Fruit fly (Drosophila melanogaster) whole organism, embryonic: ENCODE data around the gene hd.

ENCODE experiments used
- CG3726 ChIP-seq: fragments of 200-800 bp; sonication (Bioruptor generic); IDR thresholded peaks from 3 replicates; pipeline ENCODE4, ENCODE4 v1.3.6; 2022; ENCODE audit warnings: missing biosample characterization, missing genetic modification characterization
- CG9609 ChIP-seq: fragments of 200-800 bp; sonication (Bioruptor generic); optimal IDR thresholded peaks from 3 replicates; lab custom pipeline; 2016; ENCODE audit warnings: missing biosample characterization, missing genetic modification characterization

- TF ChIP-seq CG3726 (no peak), CG9609 (no peak)
Measured at dm6 chr3R:5420454-5420853, 45.7 kb upstream of the hd start.
